Fruit fly (Drosophila melanogaster) whole organism, embryonic: ENCODE data around the gene Pis.

Experiments
- B-H2 ChIP-seq: fragments of 200-800 bp; sonication (Bioruptor generic); optimal IDR thresholded peaks from 2 replicates; lab custom pipeline; 2018; ENCODE audit warnings: missing biosample characterization, mild to moderate bottlenecking, missing genetic modification characterization
- BtbVII ChIP-seq: fragments of 200-800 bp; sonication (Bioruptor generic); optimal IDR thresholded peaks from 3 replicates; lab custom pipeline; 2017; ENCODE audit warnings: missing biosample characterization, mild to moderate bottlenecking, missing genetic modification characterization
- CG10147 ChIP-seq: fragments of 200-800 bp; sonication (Bioruptor generic); optimal IDR thresholded peaks from 2 replicates; lab custom pipeline; 2019; ENCODE audit warnings: missing biosample characterization, mild to moderate bottlenecking, missing genetic modification characterization, moderate library complexity
- CG10267 ChIP-seq: fragments of 200-800 bp; sonication (Bioruptor generic); optimal IDR thresholded peaks from 2 replicates; lab custom pipeline; 2018; ENCODE audit warnings: missing biosample characterization, mild to moderate bottlenecking, missing genetic modification characterization, moderate library complexity
- CG10431 ChIP-seq: fragments of 200-800 bp; sonication (Bioruptor generic); optimal IDR thresholded peaks from 3 replicates; lab custom pipeline; 2018; ENCODE audit warnings: missing biosample characterization, mild to moderate bottlenecking, missing genetic modification characterization
- CG10959 ChIP-seq: fragments of 200-800 bp; sonication (Bioruptor generic); IDR thresholded peaks from 2 replicates; pipeline ENCODE4 v1.3.6; 2022; ENCODE audit warnings: missing biosample characterization, missing genetic modification characterization
- CG11398 ChIP-seq: fragments of 200-800 bp; sonication (Bioruptor generic); optimal IDR thresholded peaks from 2 replicates; lab custom pipeline; 2016; ENCODE audit warnings: missing biosample characterization, missing genetic modification characterization
- CG11560 ChIP-seq: fragments of 200-800 bp; sonication (Bioruptor generic); IDR thresholded peaks from 3 replicates; pipeline ENCODE4 v1.3.6; 2022; ENCODE audit warnings: missing biosample characterization, missing genetic modification characterization
- CG15479 ChIP-seq: fragments of 200-800 bp; sonication (Bioruptor generic); optimal IDR thresholded peaks from 3 replicates; lab custom pipeline; 2019; ENCODE audit warnings: missing biosample characterization, mild to moderate bottlenecking, missing genetic modification characterization, moderate library complexity
- CG17612 ChIP-seq: fragments of 200-800 bp; sonication (Bioruptor generic); IDR thresholded peaks from 2 replicates; pipeline ENCODE4 v1.3.6; 2022; ENCODE audit warnings: missing biosample characterization, missing genetic modification characterization
- CG30431 ChIP-seq: fragments of 200-800 bp; sonication (Bioruptor generic); optimal IDR thresholded peaks from 2 replicates; lab custom pipeline; 2017; ENCODE audit warnings: missing biosample characterization, missing genetic modification characterization
- CG32772 ChIP-seq: fragments of 200-800 bp; sonication (Bioruptor generic); IDR thresholded peaks from 2 replicates; pipeline ENCODE4 v1.3.6; 2022; ENCODE audit warnings: missing biosample characterization, missing genetic modification characterization
- CG4360 ChIP-seq: fragments of 200-800 bp; sonication (Bioruptor generic); IDR thresholded peaks from 2 replicates; pipeline ENCODE4 v1.3.6; 2022; ENCODE audit warnings: missing biosample characterization, missing genetic modification characterization
- CG6654 ChIP-seq: fragments of 200-800 bp; sonication (Bioruptor generic); optimal IDR thresholded peaks from 2 replicates; lab custom pipeline; 2017; ENCODE audit warnings: missing biosample characterization, mild to moderate bottlenecking, missing genetic modification characterization
- CG7745 ChIP-seq: fragments of 200-800 bp; sonication (Bioruptor generic); optimal IDR thresholded peaks from 2 replicates; lab custom pipeline; 2018; ENCODE audit warnings: missing biosample characterization, mild to moderate bottlenecking, missing genetic modification characterization, moderate library complexity
- CG8765 ChIP-seq: fragments of 200-800 bp; sonication (Bioruptor generic); IDR thresholded peaks from 2 replicates; pipeline ENCODE4 v1.3.6; 2022; ENCODE audit warnings: missing biosample characterization, missing genetic modification characterization
- CG8924 ChIP-seq: fragments of 200-800 bp; optimal IDR thresholded peaks from 3 replicates; lab custom pipeline; 2019; ENCODE audit warnings: missing biosample characterization, mild to moderate bottlenecking, missing genetic modification characterization, moderate library complexity
- Chrac-16 ChIP-seq: fragments of 200-800 bp; sonication (Bioruptor generic); optimal IDR thresholded peaks from 3 replicates; lab custom pipeline; 2016; ENCODE audit warnings: missing biosample characterization, missing genetic modification characterization
- Dek ChIP-seq: fragments of 200-800 bp; sonication (Bioruptor generic); optimal IDR thresholded peaks from 3 replicates; lab custom pipeline; 2019; ENCODE audit warnings: missing biosample characterization, mild to moderate bottlenecking, missing genetic modification characterization, moderate library complexity
- Hand ChIP-seq: fragments of 200-800 bp; sonication (Bioruptor generic); optimal IDR thresholded peaks from 2 replicates; lab custom pipeline; 2017; ENCODE audit warnings: mild to moderate bottlenecking, missing biosample characterization, missing genetic modification reagents, missing genetic modification characterization
- Hey ChIP-seq: fragments of 200-800 bp; sonication (Bioruptor generic); optimal IDR thresholded peaks from 3 replicates; lab custom pipeline; 2018; ENCODE audit warnings: missing biosample characterization, mild to moderate bottlenecking, missing genetic modification characterization
- Med ChIP-seq: fragments of 200-800 bp; sonication (Bioruptor generic); peaks from one replicate; lab custom pipeline; 2016; ENCODE audit warnings: missing biosample characterization, missing genetic modification characterization, mild to moderate bottlenecking, inconsistent platforms, moderate library complexity
- Mrtf ChIP-seq: fragments of 200-800 bp; sonication (Bioruptor generic); IDR thresholded peaks from 3 replicates; pipeline ENCODE4 v1.3.6; 2022; ENCODE audit warnings: missing biosample characterization, missing genetic modification characterization
- Ravus ChIP-seq: fragments of 200-800 bp; sonication (Bioruptor generic); IDR thresholded peaks from 2 replicates; pipeline ENCODE4 v1.3.6; 2022; ENCODE audit warnings: missing biosample characterization, missing genetic modification characterization
- Rfx ChIP-seq: fragments of 200-800 bp; sonication (Bioruptor generic); IDR thresholded peaks from 2 replicates; pipeline ENCODE4 v1.3.6; 2022; ENCODE audit warnings: missing biosample characterization, missing genetic modification characterization
- Sox102F ChIP-seq: fragments of 200-800 bp; sonication (Bioruptor generic); optimal IDR thresholded peaks from 2 replicates; lab custom pipeline; 2018; ENCODE audit warnings: missing biosample characterization, mild to moderate bottlenecking, missing genetic modification characterization, moderate library complexity
- Stat92E ChIP-seq, 3 experiments: fragments of >200 bp in 2 of 3; fragments of 200-800 bp in 1 of 3; sonication (Bioruptor generic) in 1 of 3; optimal IDR thresholded peaks; 2 replicates each; lab custom pipeline; 2017 to 2019; ENCODE audit warnings: missing biosample characterization in 3 of 3, missing genetic modification characterization in 3 of 3, mild to moderate bottlenecking in 1 of 3, moderate library complexity in 1 of 3
- Vsx1 ChIP-seq: fragments of 200-800 bp; sonication (Bioruptor generic); optimal IDR thresholded peaks from 2 replicates; lab custom pipeline; 2017; ENCODE audit warnings: missing biosample characterization, mild to moderate bottlenecking, missing genetic modification characterization, missing genetic modification reagents
- YL-1 ChIP-seq: fragments of 200-800 bp; sonication (Bioruptor generic); optimal IDR thresholded peaks from 3 replicates; lab custom pipeline; 2017; ENCODE audit warnings: missing biosample characterization, mild to moderate bottlenecking, missing genetic modification characterization
- ab ChIP-seq: fragments of 200-800 bp; sonication (Bioruptor generic); optimal IDR thresholded peaks from 2 replicates; lab custom pipeline; 2016; ENCODE audit warnings: missing biosample characterization, missing genetic modification characterization
- ac ChIP-seq: fragments of 200-800 bp; sonication (Bioruptor generic); optimal IDR thresholded peaks from 3 replicates; lab custom pipeline; 2017; ENCODE audit warnings: missing biosample characterization, mild to moderate bottlenecking, missing genetic modification characterization
- bab2 ChIP-seq: fragments of 200-800 bp; sonication (Bioruptor generic); optimal IDR thresholded peaks from 2 replicates; lab custom pipeline; 2016; ENCODE audit warnings: missing biosample characterization, missing genetic modification characterization
- bbx ChIP-seq: fragments of 200-800 bp; sonication (Bioruptor generic); IDR thresholded peaks from 2 replicates; pipeline ENCODE4 v1.3.6; 2022; ENCODE audit warnings: missing biosample characterization, missing genetic modification characterization; ENCODE audit not compliant: partially characterized antibody
- da ChIP-seq: fragments of 200-800 bp; sonication (Bioruptor generic); optimal IDR thresholded peaks from 2 replicates; lab custom pipeline; 2016; ENCODE audit warnings: missing biosample characterization, missing genetic modification characterization
- danr ChIP-seq: fragments of 200-800 bp; sonication (Bioruptor generic); IDR thresholded peaks from 2 replicates; pipeline ENCODE4 v1.3.6; 2022; ENCODE audit warnings: missing biosample characterization, missing genetic modification characterization
- dati ChIP-seq: fragments of 200-800 bp; sonication (Bioruptor generic); IDR thresholded peaks from 2 replicates; pipeline ENCODE4 v1.3.6; 2022; ENCODE audit warnings: missing biosample characterization, missing genetic modification characterization
- gsb-n ChIP-seq: fragments of 200-800 bp; sonication (Bioruptor generic); optimal IDR thresholded peaks from 3 replicates; lab custom pipeline; 2018; ENCODE audit warnings: missing biosample characterization, mild to moderate bottlenecking, missing genetic modification characterization
- hth ChIP-seq: fragments of >200 bp; optimal IDR thresholded peaks from 2 replicates; lab custom pipeline; 2017; ENCODE audit warnings: inconsistent platforms
- inv ChIP-seq: fragments of 200-800 bp; sonication (Bioruptor generic); IDR thresholded peaks from 2 replicates; pipeline ENCODE4 v1.3.6; 2022; ENCODE audit warnings: missing biosample characterization, missing genetic modification characterization; ENCODE audit not compliant: partially characterized antibody
- knrl ChIP-seq: fragments of 200-800 bp; sonication (Bioruptor generic); IDR thresholded peaks from 3 replicates; pipeline ENCODE4 v1.3.6; 2022; ENCODE audit warnings: missing biosample characterization, missing genetic modification characterization; ENCODE audit not compliant: partially characterized antibody
- lbe ChIP-seq: fragments of 200-800 bp; sonication (Bioruptor generic); optimal IDR thresholded peaks from 2 replicates; lab custom pipeline; 2016; ENCODE audit warnings: missing biosample characterization, mild to moderate bottlenecking, missing genetic modification characterization
- oc ChIP-seq: fragments of 200-800 bp; sonication (Bioruptor generic); optimal IDR thresholded peaks from 2 replicates; lab custom pipeline; 2018; ENCODE audit warnings: missing biosample characterization, mild to moderate bottlenecking, missing genetic modification characterization, moderate library complexity
- pum ChIP-seq: fragments of 200-800 bp; sonication (Bioruptor generic); optimal IDR thresholded peaks from 2 replicates; lab custom pipeline; 2016; ENCODE audit warnings: missing biosample characterization, missing genetic modification characterization
- sens ChIP-seq: fragments of 200-800 bp; sonication (Bioruptor generic); peaks from one replicate; lab custom pipeline; 2016; ENCODE audit warnings: missing biosample characterization, missing genetic modification characterization
- sima ChIP-seq: fragments of 200-800 bp; sonication (Bioruptor generic); optimal IDR thresholded peaks from 2 replicates; lab custom pipeline; 2016; ENCODE audit warnings: missing biosample characterization, missing genetic modification characterization
- sisA ChIP-seq: fragments of 200-800 bp; sonication (Bioruptor generic); IDR thresholded peaks from 2 replicates; pipeline ENCODE4 v1.3.6; 2022; ENCODE audit warnings: missing biosample characterization, missing genetic modification characterization
- slbo ChIP-seq: fragments of 200-800 bp; sonication (Bioruptor generic); IDR thresholded peaks from 2 replicates; pipeline ENCODE4 v1.3.6; 2022; ENCODE audit warnings: missing biosample characterization, missing genetic modification characterization
- sqz ChIP-seq: fragments of 200-800 bp; sonication (Bioruptor generic); optimal IDR thresholded peaks from 3 replicates; lab custom pipeline; 2018; ENCODE audit warnings: missing biosample characterization, mild to moderate bottlenecking, missing genetic modification characterization
- tap ChIP-seq: fragments of 200-800 bp; optimal IDR thresholded peaks from 3 replicates; lab custom pipeline; 2019; ENCODE audit warnings: missing biosample characterization, mild to moderate bottlenecking, missing genetic modification characterization, moderate library complexity
- tna ChIP-seq: fragments of 200-800 bp; sonication (Bioruptor generic); IDR thresholded peaks from 2 replicates; pipeline ENCODE4 v1.3.6; 2022; ENCODE audit warnings: missing biosample characterization, missing genetic modification characterization; ENCODE audit not compliant: partially characterized antibody
- yki ChIP-seq: fragments of >200 bp; optimal IDR thresholded peaks from 3 replicates; lab custom pipeline; 2018

Gene Pis

DNA sequence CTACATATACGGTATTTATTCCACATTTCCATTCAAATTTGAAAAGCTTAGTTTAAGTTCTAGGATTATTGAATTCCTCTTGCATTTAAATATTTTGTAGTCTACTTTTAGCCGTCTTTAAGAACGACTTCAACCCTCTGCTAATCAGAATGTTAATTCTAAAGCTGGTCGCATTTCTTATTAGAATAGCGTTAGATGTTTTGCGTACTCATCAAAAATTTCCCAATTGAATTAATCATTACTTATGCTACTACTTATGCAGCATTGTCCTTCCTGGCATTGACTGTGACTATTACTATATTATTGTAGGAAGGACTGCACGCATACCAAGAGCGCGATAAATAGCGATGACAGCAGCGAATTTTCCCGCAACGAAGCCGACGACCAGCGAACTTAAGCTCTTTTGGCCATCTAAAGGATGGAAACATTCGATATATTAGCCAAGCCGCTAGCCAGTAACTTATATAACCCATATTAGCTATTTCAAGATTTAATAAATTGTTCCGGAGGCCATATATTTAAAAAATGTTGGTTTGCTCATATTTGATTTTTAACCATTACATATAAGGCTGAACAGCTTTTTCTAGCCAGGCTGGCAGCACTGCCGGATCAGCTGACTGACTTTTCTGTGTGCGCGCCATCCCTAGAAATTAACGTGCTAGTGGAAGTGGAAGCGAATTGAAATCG lies 6.6 kb downstream of the Pis start, which contains the start of gene CG8128 (continued):
- TF ChIP-seq CG8924 = no peak
- TF ChIP-seq Med (GFP tag; lab: Kevin White, UChicago) = peak; percentile 87
- TF ChIP-seq CG6654 (GFP tag; lab: Kevin White, UChicago) = no peak
- no peak for TF ChIP-seq CG7745 (tag; lab: Kevin White, UChicago)
- peak; percentile 18; the same call in 1 of the 2 replicates for TF ChIP-seq slbo
- peak; percentile 54 for TF ChIP-seq CG15479 (GFP tag; lab: Kevin White, UChicago)
- no peak for TF ChIP-seq sima (GFP tag; lab: Kevin White, UChicago)
- no peak for TF ChIP-seq CG4360 (GFP tag; lab: Robert Waterston, UW)
- no peak for TF ChIP-seq tna (GFP tag; lab: Robert Waterston, UW)
- no peak for TF ChIP-seq hth (lab: Kevin White, UChicago)
- no peak for TF ChIP-seq B-H2 (GFP tag; lab: Kevin White, UChicago)
- no peak for TF ChIP-seq CG32772 (GFP tag; lab: Robert Waterston, UW)
- no peak for TF ChIP-seq oc (tag; lab: Kevin White, UChicago)
- no peak for TF ChIP-seq CG30431 (GFP tag; lab: Kevin White, UChicago)
- TF ChIP-seq Mrtf (GFP tag; lab: Robert Waterston, UW) = no peak
- TF ChIP-seq bbx = no peak
- no peak for TF ChIP-seq CG11398 (GFP tag; lab: Kevin White, UChicago)
- TF ChIP-seq BtbVII = no peak
- TF ChIP-seq yki = no peak
- no peak for TF ChIP-seq dati (GFP tag; lab: Robert Waterston, UW)
- TF ChIP-seq CG10959 (GFP tag; lab: Robert Waterston, UW) = no peak
- no peak for TF ChIP-seq ac (GFP tag; lab: Kevin White, UChicago)
- 0 out of 2 replicates have a peak, but pooled peaks have one; percentile 9 for TF ChIP-seq sisA (GFP tag; lab: Robert Waterston, UW)
- no peak for TF ChIP-seq Hey (tag; lab: Kevin White, UChicago)
- no peak for TF ChIP-seq CG17612 (GFP tag; lab: Robert Waterston, UW)
- TF ChIP-seq tap (tag; lab: Kevin White, UChicago) = no peak
- no peak for TF ChIP-seq knrl (GFP tag; lab: Robert Waterston, UW)
- TF ChIP-seq gsb-n (tag; lab: Kevin White, UChicago) = no peak
- TF ChIP-seq ab = no peak
- TF ChIP-seq CG11560 (tag; lab: Robert Waterston, UW) = no peak
- TF ChIP-seq sens (GFP tag; lab: Kevin White, UChicago) = peak; percentile 79
- no peak for TF ChIP-seq Sox102F (GFP tag; lab: Kevin White, UChicago)
- no peak for TF ChIP-seq lbe (GFP tag; lab: Kevin White, UChicago)
- peak; percentile 7; the same call in 1 of the 2 replicates for TF ChIP-seq Rfx
- TF ChIP-seq Dek (tag; lab: Kevin White, UChicago) = no peak
- no peak for TF ChIP-seq inv (GFP tag; lab: Robert Waterston, UW)
- TF ChIP-seq CG8765 (GFP tag; lab: Robert Waterston, UW) = no peak
- TF ChIP-seq sqz = no peak
- no peak for TF ChIP-seq Ravus (GFP tag; lab: Robert Waterston, UW)
- no peak for TF ChIP-seq CG10147 (GFP tag; lab: Kevin White, UChicago)
- TF ChIP-seq danr = no peak
- TF ChIP-seq bab2 (GFP tag; lab: Kevin White, UChicago) = peak; percentile 9
- TF ChIP-seq pum = no peak
- TF ChIP-seq CG10431 = no peak
- TF ChIP-seq Hand = no peak
- TF ChIP-seq da (GFP tag; lab: Kevin White, UChicago) = no peak
- no peak for TF ChIP-seq Stat92E (GFP tag; optimal IDR thresholded peaks at IDR 0.05; lab: Kevin White, UChicago)
- TF ChIP-seq Vsx1 (GFP tag; lab: Kevin White, UChicago) = no peak
- no peak for TF ChIP-seq CG10267 (tag; lab: Kevin White, UChicago)
- TF ChIP-seq YL-1 (GFP tag; lab: Kevin White, UChicago) = no peak
- TF ChIP-seq Chrac-16 (GFP tag; lab: Kevin White, UChicago) = no peak
